Worm (Caenorhabditis elegans) whole organism, mixed stage, embryonic: ENCODE results near the gene ccnk-1.

ENCODE experiments used
- M03D4.4 ChIP-seq: sonication (generic microtip); optimal IDR thresholded peaks from 2 replicates; lab custom pipeline; 2017; ENCODE audit warnings: mild to moderate bottlenecking, missing genetic modification characterization, missing compliant biosample characterization
- bed-3 ChIP-seq: fragments of 200-800 bp; sonication (Bioruptor generic); optimal IDR thresholded peaks from 3 replicates; lab custom pipeline; 2018; ENCODE audit warnings: mild to moderate bottlenecking, missing genetic modification characterization, moderate library complexity, missing compliant biosample characterization
- blmp-1 ChIP-seq: fragments of 150-350 bp; optimal IDR thresholded peaks from 2 replicates; lab custom pipeline; 2014; ENCODE audit warnings: missing biosample characterization, missing genetic modification characterization
- ceh-39 ChIP-seq: fragments of 150-350 bp; optimal IDR thresholded peaks from 2 replicates; lab custom pipeline; 2014; ENCODE audit warnings: missing biosample characterization, missing genetic modification characterization
- ceh-43 ChIP-seq: fragments of 200-800 bp; sonication (Bioruptor generic); optimal IDR thresholded peaks from 2 replicates; lab custom pipeline; 2018; ENCODE audit warnings: mild to moderate bottlenecking, missing genetic modification characterization, moderate library complexity, missing compliant biosample characterization
- ces-1 ChIP-seq: fragments of 150-350 bp; optimal IDR thresholded peaks from 2 replicates; lab custom pipeline; 2014; ENCODE audit warnings: missing biosample characterization, missing genetic modification reagents, missing genetic modification characterization
- cnd-1 ChIP-seq: fragments of 200-800 bp; sonication (Bioruptor generic); optimal IDR thresholded peaks from 2 replicates; lab custom pipeline; 2018; ENCODE audit warnings: mild to moderate bottlenecking, missing genetic modification characterization, missing compliant biosample characterization
- drap-1 ChIP-seq: fragments of 200-800 bp; sonication (Bioruptor generic); optimal IDR thresholded peaks from 3 replicates; lab custom pipeline; 2018; ENCODE audit warnings: mild to moderate bottlenecking, missing genetic modification characterization, missing compliant biosample characterization
- elt-1 ChIP-seq: sonication (generic microtip); optimal IDR thresholded peaks from 2 replicates; lab custom pipeline; 2017; ENCODE audit warnings: missing genetic modification characterization, mild to moderate bottlenecking, missing compliant biosample characterization, antibody characterized with exemption, moderate library complexity, borderline replicate concordance; ENCODE audit not compliant: insufficient read depth
- elt-3 ChIP-seq: fragments of 150-350 bp; optimal IDR thresholded peaks from 2 replicates; lab custom pipeline; 2014; ENCODE audit warnings: missing biosample characterization, missing genetic modification characterization
- flh-1 ChIP-seq: fragments of 200-800 bp; sonication (Bioruptor generic); optimal IDR thresholded peaks from 2 replicates; lab custom pipeline; 2018; ENCODE audit warnings: mild to moderate bottlenecking, missing genetic modification characterization, moderate library complexity, missing compliant biosample characterization
- ham-2 ChIP-seq: fragments of 200-800 bp; sonication (Bioruptor generic); optimal IDR thresholded peaks from 2 replicates; lab custom pipeline; 2018; ENCODE audit warnings: mild to moderate bottlenecking, missing genetic modification characterization, missing compliant biosample characterization
- lin-13 ChIP-seq: fragments of 150-350 bp; optimal IDR thresholded peaks from 2 replicates; lab custom pipeline; 2014; ENCODE audit warnings: missing biosample characterization, missing genetic modification characterization
- lin-32 ChIP-seq: fragments of 200-800 bp; sonication (Bioruptor generic); optimal IDR thresholded peaks from 2 replicates; lab custom pipeline; 2018; ENCODE audit warnings: mild to moderate bottlenecking, missing genetic modification characterization, missing compliant biosample characterization
- lsy-2 ChIP-seq: fragments of 150-350 bp; optimal IDR thresholded peaks from 2 replicates; lab custom pipeline; 2014; ENCODE audit warnings: missing biosample characterization, missing genetic modification characterization
- mab-5 ChIP-seq: fragments of 150-350 bp; optimal IDR thresholded peaks from 2 replicates; lab custom pipeline; 2014; ENCODE audit warnings: missing biosample characterization, missing genetic modification characterization
- mep-1 ChIP-seq: fragments of 150-350 bp; optimal IDR thresholded peaks from 2 replicates; lab custom pipeline; 2017; ENCODE audit warnings: missing biosample characterization, missing genetic modification reagents, missing genetic modification characterization, inconsistent platforms
- mls-2 ChIP-seq: sonication (generic microtip); optimal IDR thresholded peaks from 2 replicates; lab custom pipeline; 2016; ENCODE audit warnings: mild to moderate bottlenecking, missing genetic modification characterization, moderate library complexity, missing compliant biosample characterization
- nhr-12 ChIP-seq: fragments of 150-350 bp; optimal IDR thresholded peaks from 2 replicates; lab custom pipeline; 2014; ENCODE audit warnings: missing biosample characterization, missing genetic modification characterization
- nhr-237 ChIP-seq: fragments of 150-350 bp; optimal IDR thresholded peaks from 2 replicates; lab custom pipeline; 2014; ENCODE audit warnings: missing biosample characterization, missing genetic modification characterization
- nhr-76 ChIP-seq: sonication (generic microtip); optimal IDR thresholded peaks from 2 replicates; lab custom pipeline; 2017; ENCODE audit warnings: missing biosample characterization, missing genetic modification characterization
- pha-4 ChIP-seq: fragments of 150-350 bp; optimal IDR thresholded peaks from 2 replicates; lab custom pipeline; 2018; ENCODE audit warnings: missing biosample characterization, missing genetic modification reagents, missing genetic modification characterization
- sem-2 ChIP-seq: fragments of 200-800 bp; sonication (Bioruptor generic); optimal IDR thresholded peaks from 2 replicates; lab custom pipeline; 2018; ENCODE audit warnings: mild to moderate bottlenecking, missing genetic modification characterization, missing compliant biosample characterization
- tbx-8 ChIP-seq: fragments of 200-800 bp; sonication (Bioruptor generic); optimal IDR thresholded peaks from 2 replicates; lab custom pipeline; 2018; ENCODE audit warnings: mild to moderate bottlenecking, missing genetic modification characterization, moderate library complexity, missing compliant biosample characterization
- unc-120 ChIP-seq: sonication (generic microtip); optimal IDR thresholded peaks from 2 replicates; lab custom pipeline; 2017; ENCODE audit warnings: missing genetic modification characterization, missing compliant biosample characterization; ENCODE audit not compliant: poor library complexity, severe bottlenecking
- unc-39 ChIP-seq: fragments of 150-350 bp; optimal IDR thresholded peaks from 2 replicates; lab custom pipeline; 2014; ENCODE audit warnings: missing biosample characterization, missing genetic modification characterization
- unc-62 ChIP-seq: fragments of 150-350 bp; optimal IDR thresholded peaks from 2 replicates; lab custom pipeline; 2014; ENCODE audit warnings: missing biosample characterization, missing genetic modification reagents, missing genetic modification characterization
- zip-8 ChIP-seq: fragments of 150-350 bp; optimal IDR thresholded peaks from 2 replicates; lab custom pipeline; 2014; ENCODE audit warnings: missing biosample characterization, missing genetic modification characterization
- ztf-11 ChIP-seq: fragments of 150-350 bp; optimal IDR thresholded peaks from 2 replicates; lab custom pipeline; 2014; ENCODE audit warnings: missing biosample characterization, missing genetic modification characterization

ccnk-1 gene

ce11 chrV:14609643-14610042, 2.7 kb upstream of the ccnk-1 start, which contains the start of gene R11H6.4:
R11H6.4 (plus strand) TSS chrV:14609943.
- TF ChIP-seq lsy-2 (tag; lab: Kevin White, UChicago) = no peak
- TF ChIP-seq ceh-43 (GFP tag; lab: Kevin White, UChicago) = no peak
- no peak for TF ChIP-seq ces-1
- no peak for TF ChIP-seq elt-1 (tag; lab: Kevin White, UChicago)
- no peak for TF ChIP-seq nhr-12 (tag; lab: Kevin White, UChicago)
- no peak for TF ChIP-seq unc-120 (tag; lab: Kevin White, UChicago)
- no peak for TF ChIP-seq blmp-1 (tag; lab: Kevin White, UChicago)
- TF ChIP-seq unc-62 = no peak
- no peak for TF ChIP-seq unc-39 (tag; lab: Kevin White, UChicago)
- TF ChIP-seq mab-5 (tag; lab: Kevin White, UChicago) = no peak
- TF ChIP-seq zip-8 (tag; lab: Kevin White, UChicago) = no peak
- no peak for TF ChIP-seq ztf-11
- TF ChIP-seq lin-13 (tag; lab: Kevin White, UChicago) = no peak
- no peak for TF ChIP-seq ceh-39 (tag; lab: Kevin White, UChicago)
- TF ChIP-seq nhr-76 (tag; lab: Kevin White, UChicago) = no peak
- TF ChIP-seq, all 35 proteins: peak for 0

ce11 chrV:14610781-14611180, 1.6 kb upstream of the ccnk-1 start:
- no peak for TF ChIP-seq cnd-1 (tag; lab: Kevin White, UChicago)
- TF ChIP-seq ceh-39 (tag; lab: Kevin White, UChicago) = no peak
- no peak for TF ChIP-seq elt-3 (tag; lab: Kevin White, UChicago)
- TF ChIP-seq ham-2 = no peak

DNA sequence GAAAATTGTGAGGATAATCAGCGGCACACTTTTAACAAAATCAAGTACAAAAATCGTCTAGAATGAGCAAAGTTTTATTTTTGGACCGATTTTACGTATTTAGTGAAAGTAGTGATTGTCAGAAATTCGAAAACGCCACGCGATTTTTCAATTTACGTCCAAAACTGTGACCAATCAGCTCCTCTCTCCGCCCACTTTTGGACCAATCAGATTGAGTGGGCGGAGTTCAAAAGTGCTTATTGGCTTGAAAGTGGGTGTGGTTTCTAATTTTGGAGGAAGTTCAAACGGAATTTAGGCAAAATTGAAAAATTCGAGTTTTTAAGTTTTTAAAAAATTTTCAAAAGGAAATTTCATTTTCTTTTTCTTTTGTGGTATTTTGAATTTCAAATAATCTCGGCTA, 2.1 kb downstream of the ccnk-1 start:
- TF ChIP-seq flh-1 (GFP tag; lab: Kevin White, UChicago) (no peak), ham-2 (no peak), drap-1 (GFP tag; lab: Kevin White, UChicago) (no peak), nhr-76 (tag; lab: Kevin White, UChicago) (no peak), sem-2 (GFP tag; lab: Kevin White, UChicago) (no peak), cnd-1 (tag; lab: Kevin White, UChicago) (no peak), ceh-43 (GFP tag; lab: Kevin White, UChicago) (no peak), ceh-39 (tag; lab: Kevin White, UChicago) (no peak), tbx-8 (GFP tag; lab: Kevin White, UChicago) (no peak), nhr-12 (tag; lab: Kevin White, UChicago) (no peak), lsy-2 (tag; lab: Kevin White, UChicago) (no peak), M03D4.4 (tag; lab: Kevin White, UChicago) (no peak)

ce11 chrV:14615671-14616070, 3.3 kb downstream of the ccnk-1 start:
- no peak for TF ChIP-seq lin-13 (tag; lab: Kevin White, UChicago)
- no peak for TF ChIP-seq elt-1 (tag; lab: Kevin White, UChicago)
- TF ChIP-seq M03D4.4 (tag; lab: Kevin White, UChicago) = no peak
- TF ChIP-seq zip-8 (tag; lab: Kevin White, UChicago) = no peak
- no peak for TF ChIP-seq lsy-2 (tag; lab: Kevin White, UChicago)
- no peak for TF ChIP-seq mls-2
- TF ChIP-seq pha-4 (tag; lab: Kevin White, UChicago) = no peak

DNA sequence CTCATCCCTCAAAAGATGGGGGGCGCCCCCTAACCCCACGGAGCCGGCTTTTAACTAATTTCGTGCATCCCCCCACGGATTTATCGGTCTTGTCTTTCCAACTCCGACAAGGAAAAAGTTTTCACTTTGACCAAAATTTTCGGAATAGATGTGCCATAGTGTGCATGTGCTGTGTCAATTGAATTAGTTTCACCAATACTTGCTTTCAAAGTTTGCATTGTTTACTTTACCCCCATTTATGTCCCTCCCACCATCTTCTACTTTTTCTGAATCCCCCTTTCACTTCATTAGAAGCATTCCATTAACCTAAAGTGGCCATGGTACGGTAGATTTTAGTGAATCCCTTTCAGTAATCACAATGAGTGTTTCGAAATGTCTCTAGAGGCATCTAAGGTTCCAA, 5.4 kb downstream of the ccnk-1 start:
- TF ChIP-seq ceh-43 (GFP tag; lab: Kevin White, UChicago) = no peak
- no peak for TF ChIP-seq mep-1
- no peak for TF ChIP-seq drap-1 (GFP tag; lab: Kevin White, UChicago)
- TF ChIP-seq ztf-11 = no peak
- no peak for TF ChIP-seq tbx-8 (GFP tag; lab: Kevin White, UChicago)
- TF ChIP-seq cnd-1 (tag; lab: Kevin White, UChicago) = no peak
- TF ChIP-seq elt-1 (tag; lab: Kevin White, UChicago) = no peak
- TF ChIP-seq nhr-76 (tag; lab: Kevin White, UChicago) = no peak
- no peak for TF ChIP-seq M03D4.4 (tag; lab: Kevin White, UChicago)
- TF ChIP-seq lin-13 (tag; lab: Kevin White, UChicago) = no peak
- no peak for TF ChIP-seq lin-32 (GFP tag; lab: Kevin White, UChicago)
- no peak for TF ChIP-seq nhr-237 (tag; lab: Kevin White, UChicago)
- TF ChIP-seq sem-2 (GFP tag; lab: Kevin White, UChicago) = no peak
- no peak for TF ChIP-seq blmp-1 (tag; lab: Kevin White, UChicago)
- no peak for TF ChIP-seq bed-3 (GFP tag; lab: Kevin White, UChicago)
- TF ChIP-seq pha-4 (tag; lab: Kevin White, UChicago) = no peak
- no peak for TF ChIP-seq lsy-2 (tag; lab: Kevin White, UChicago)
- no peak for TF ChIP-seq ham-2
